Worm (Caenorhabditis elegans) whole organism, L4/young adult: Measurements from ENCODE around the gene cccp-1.

Source experiments
- W03F9.2 ChIP-seq: fragments of 150-350 bp; optimal IDR thresholded peaks from 2 replicates; lab custom pipeline; 2014; ENCODE audit warnings: missing biosample characterization, missing genetic modification characterization
- him-1 ChIP-seq: sonication (generic microtip); optimal IDR thresholded peaks from 2 replicates; lab custom pipeline; 2016; ENCODE audit warnings: missing genotype, missing genetic modification reagents, missing genetic modification characterization, missing compliant biosample characterization

DNA sequence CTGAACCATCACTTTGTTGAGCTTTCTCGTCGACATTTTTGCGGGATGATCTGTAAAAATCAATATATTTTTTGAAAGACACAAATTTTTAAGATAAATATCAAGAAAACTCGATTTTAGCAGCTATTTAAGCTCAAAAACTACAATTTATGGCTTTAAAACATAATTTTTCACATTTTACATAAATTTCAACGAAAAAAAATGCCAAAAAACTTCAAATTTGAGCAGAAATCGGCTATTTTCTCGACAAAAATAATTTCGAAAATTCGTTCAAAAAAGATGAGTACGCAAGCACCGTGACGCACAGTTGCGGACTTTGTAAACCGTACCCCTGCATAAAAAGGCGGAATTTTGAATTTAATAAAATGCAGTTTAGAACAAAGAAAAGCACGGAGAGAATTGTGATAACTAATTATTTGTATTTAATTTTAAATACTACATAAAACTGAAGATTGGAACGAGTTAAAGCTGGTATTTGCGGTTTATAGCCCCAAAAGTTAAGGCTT lies 43.0 kb upstream of the cccp-1 start, which contains the start of gene snr-6:
- peak; percentile 80 for TF ChIP-seq W03F9.2
- no peak for TF ChIP-seq him-1
